Fruit fly (Drosophila melanogaster) S2 (cell line): Measurements from ENCODE around the gene CG14853.

ENCODE experiments used
- CG8478 ChIP-seq: fragments of >200 bp; optimal IDR thresholded peaks from 2 replicates; lab custom pipeline; 2018
- CTCF ChIP-seq, 2 experiments: fragments of >200 bp; optimal IDR thresholded peaks; 2 replicates each; lab custom pipeline; 2018

dm6 chr3R:14576692-14577646 is 32.5 kb upstream of the CG14853 start, which contains the start of gene stumps:
- TF ChIP-seq CTCF (optimal IDR thresholded peaks at IDR 0.05; lab: Kevin White, UChicago) = peak; percentile 76 to 81
- TF ChIP-seq CG8478 (lab: Kevin White, UChicago) = no peak
